Worm (Caenorhabditis elegans) whole organism, L4/young adult: ENCODE results near the gene col-3.

Source experiments
- W03F9.2 ChIP-seq: fragments of 150-350 bp; optimal IDR thresholded peaks from 2 replicates; lab custom pipeline; 2014; ENCODE audit warnings: missing biosample characterization, missing genetic modification characterization
- dao-5 ChIP-seq: sonication (generic microtip); optimal IDR thresholded peaks from 2 replicates; lab custom pipeline; 2016; ENCODE audit warnings: missing genotype, missing genetic modification characterization, moderate library complexity, missing compliant biosample characterization

DNA sequence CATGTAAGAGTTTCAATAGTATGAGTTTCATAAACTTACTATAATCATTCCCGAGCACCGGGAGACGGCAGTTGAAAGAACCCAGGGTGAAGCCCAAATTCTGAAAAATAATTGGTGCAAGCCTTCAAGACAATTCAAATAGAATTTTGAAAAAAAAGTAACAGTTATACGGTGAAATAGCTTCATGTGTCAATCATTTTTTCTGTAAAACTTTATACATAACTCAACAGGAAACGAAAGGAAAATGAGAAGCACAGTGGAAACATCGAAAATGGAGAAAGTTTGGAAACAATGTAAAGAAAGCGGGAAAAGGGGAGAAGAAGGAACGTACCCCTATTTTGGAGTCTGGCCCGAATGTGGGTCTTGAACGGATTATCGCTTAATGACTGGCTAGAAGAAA is 48.4 kb downstream of the col-3 start, which contains the start of gene C09G9.3:
- TF ChIP-seq W03F9.2 (tag; lab: Kevin White, UChicago) (no peak), dao-5 (tag; lab: Kevin White, UChicago) (no peak)
